Fruit fly (Drosophila melanogaster) whole organism, pupa: ENCODE data around the gene CG12480.

Experiments used
- CG10348 ChIP-seq: fragments of 200-800 bp; sonication (Bioruptor generic); IDR thresholded peaks from 2 replicates; pipeline ENCODE4 v1.3.6; 2022; ENCODE audit warnings: missing biosample characterization, missing genetic modification characterization
- CG12605 ChIP-seq: fragments of 200-800 bp; sonication (Bioruptor generic); IDR thresholded peaks from 2 replicates; pipeline ENCODE4 v1.3.6; 2022; ENCODE audit warnings: missing biosample characterization, missing genetic modification characterization
- CG13204 ChIP-seq: fragments of 200-800 bp; sonication (Bioruptor generic); optimal IDR thresholded peaks from 2 replicates; lab custom pipeline; 2018; ENCODE audit warnings: missing biosample characterization, mild to moderate bottlenecking, missing genetic modification characterization, moderate library complexity
- CG14655 ChIP-seq: fragments of 200-800 bp; sonication (Bioruptor generic); optimal IDR thresholded peaks from 3 replicates; lab custom pipeline; 2017; ENCODE audit warnings: mild to moderate bottlenecking, missing biosample characterization, missing genetic modification reagents, missing genetic modification characterization
- CG15710 ChIP-seq: fragments of 200-800 bp; sonication (Bioruptor generic); optimal IDR thresholded peaks from 2 replicates; lab custom pipeline; 2018; ENCODE audit warnings: missing biosample characterization, mild to moderate bottlenecking, missing genetic modification characterization, moderate library complexity
- CG17806 ChIP-seq: fragments of 200-800 bp; sonication (Bioruptor generic); optimal IDR thresholded peaks from 2 replicates; lab custom pipeline; 2018; ENCODE audit warnings: missing biosample characterization, mild to moderate bottlenecking, missing genetic modification characterization, moderate library complexity
- CG32121 ChIP-seq: fragments of 200-800 bp; sonication (Bioruptor generic); IDR thresholded peaks from 2 replicates; pipeline ENCODE4 v1.3.6; 2022; ENCODE audit warnings: missing biosample characterization, missing genetic modification characterization
- CG34367 ChIP-seq: fragments of 200-800 bp; sonication (Bioruptor generic); optimal IDR thresholded peaks from 2 replicates; lab custom pipeline; 2018; ENCODE audit warnings: missing biosample characterization, mild to moderate bottlenecking, missing genetic modification characterization
- CG4496 ChIP-seq: fragments of 200-800 bp; sonication (Bioruptor generic); IDR thresholded peaks from 3 replicates; pipeline ENCODE4 v1.3.6; 2022; ENCODE audit warnings: missing biosample characterization, missing genetic modification characterization
- CG8159 ChIP-seq: fragments of 200-800 bp; sonication (Bioruptor generic); optimal IDR thresholded peaks from 3 replicates; lab custom pipeline; 2018; ENCODE audit warnings: missing biosample characterization, mild to moderate bottlenecking, missing genetic modification characterization, moderate library complexity
- CG8301 ChIP-seq: fragments of 200-800 bp; sonication (Bioruptor generic); optimal IDR thresholded peaks from 2 replicates; lab custom pipeline; 2018; ENCODE audit warnings: missing biosample characterization, mild to moderate bottlenecking, missing genetic modification characterization
- CG9948 ChIP-seq: fragments of 200-800 bp; sonication (Bioruptor generic); optimal IDR thresholded peaks from 2 replicates; lab custom pipeline; 2018; ENCODE audit warnings: missing biosample characterization, mild to moderate bottlenecking, missing genetic modification characterization, moderate library complexity
- D1 ChIP-seq: fragments of 200-800 bp; sonication (Bioruptor generic); optimal IDR thresholded peaks from 2 replicates; lab custom pipeline; 2018; ENCODE audit warnings: missing biosample characterization, mild to moderate bottlenecking, missing genetic modification characterization, moderate library complexity
- EcR ChIP-seq: fragments of 200-800 bp; sonication (Bioruptor generic); optimal IDR thresholded peaks from 3 replicates; lab custom pipeline; 2019; ENCODE audit warnings: missing biosample characterization, missing genetic modification characterization, mild to moderate bottlenecking, moderate library complexity, missing genetic modification reagents
- Ets98B ChIP-seq: fragments of 200-800 bp; sonication (Bioruptor generic); IDR thresholded peaks from 2 replicates; pipeline ENCODE4 v1.3.6; 2022; ENCODE audit warnings: missing biosample characterization, missing genetic modification characterization
- Pif1A ChIP-seq: fragments of 200-800 bp; sonication (Bioruptor generic); optimal IDR thresholded peaks from 3 replicates; lab custom pipeline; 2016; ENCODE audit warnings: missing biosample characterization, missing genetic modification characterization
- Pif1B ChIP-seq: fragments of 200-800 bp; sonication (Bioruptor generic); optimal IDR thresholded peaks from 3 replicates; lab custom pipeline; 2016; ENCODE audit warnings: missing biosample characterization, missing genetic modification characterization
- Snoo ChIP-seq: fragments of 200-800 bp; sonication (Bioruptor generic); optimal IDR thresholded peaks from 3 replicates; lab custom pipeline; 2017; ENCODE audit warnings: missing biosample characterization, mild to moderate bottlenecking, missing genetic modification characterization, inconsistent platforms
- fd96Ca ChIP-seq: fragments of 200-800 bp; sonication (Bioruptor generic); IDR thresholded peaks from 3 replicates; pipeline ENCODE4 v1.3.6; 2022; ENCODE audit warnings: missing biosample characterization, missing genetic modification characterization
- gl ChIP-seq: fragments of 200-800 bp; sonication (Bioruptor generic); optimal IDR thresholded peaks from 2 replicates; lab custom pipeline; 2018; ENCODE audit warnings: missing biosample characterization, mild to moderate bottlenecking, missing genetic modification characterization
- rn ChIP-seq: fragments of 200-800 bp; sonication (Bioruptor generic); IDR thresholded peaks from 2 replicates; pipeline ENCODE4 v1.3.6; 2022; ENCODE audit warnings: missing biosample characterization, missing genetic modification characterization

The CG12480 gene

dm6 chrX:14209209-14209781, 39.9 kb downstream of the CG12480 start:
- TF ChIP-seq CG14655 (GFP tag; lab: Kevin White, UChicago) (peak; percentile 2), CG10348 (no peak), CG8159 (tag; lab: Kevin White, UChicago) (no peak), Pif1A (GFP tag; lab: Kevin White, UChicago) (no peak)

DNA sequence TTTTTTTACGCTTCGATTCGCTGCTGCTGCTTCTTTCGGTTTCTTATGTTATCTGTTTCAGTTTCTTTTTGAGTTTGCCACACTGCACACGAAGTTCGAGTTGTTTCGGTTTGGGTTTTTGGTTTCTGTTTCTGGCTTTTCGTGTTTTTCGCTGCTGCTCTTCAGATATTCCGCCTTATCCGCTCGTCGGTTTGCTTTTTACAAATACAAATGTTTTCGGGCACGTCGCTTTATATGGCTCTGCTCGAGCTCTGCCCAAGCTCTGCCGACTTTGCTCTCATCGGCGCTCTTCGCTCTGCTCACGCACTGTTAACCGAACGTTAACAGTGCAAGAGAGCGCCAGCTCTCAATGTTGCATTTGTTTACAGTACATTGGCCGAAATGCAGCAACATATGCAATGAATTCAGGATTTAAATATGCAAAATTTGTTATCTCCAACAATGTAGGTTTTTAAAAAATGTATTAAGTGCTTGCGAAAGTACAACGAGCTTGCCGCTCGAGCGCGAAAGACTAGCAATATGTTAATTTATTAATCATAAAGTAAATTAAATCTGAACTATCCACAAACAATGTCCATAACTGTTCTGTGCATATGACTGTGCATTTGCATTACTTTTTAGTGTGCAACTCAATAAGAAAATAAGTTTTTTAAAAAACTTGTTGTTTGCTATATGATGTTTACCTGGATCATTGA, 42.0 kb downstream of the CG12480 start:
- TF ChIP-seq Snoo (tag; lab: Kevin White, UChicago) (no peak), EcR (peak; percentile 32), CG4496 (GFP tag; lab: Robert Waterston, UW) (peak; percentile 30; the same call in 2 of the 3 replicates), CG8301 (tag; lab: Kevin White, UChicago) (peak; percentile 48), CG9948 (tag; lab: Kevin White, UChicago) (peak; percentile 48), CG13204 (no peak), Pif1B (GFP tag; lab: Kevin White, UChicago) (peak; percentile 49), CG12605 (GFP tag; lab: Robert Waterston, UW) (0 out of 2 replicates have a peak, but pooled peaks have one; percentile 32), CG34367 (tag; lab: Kevin White, UChicago) (peak; percentile 36), Ets98B (no peak; the same call in 1 of the 2 replicates), D1 (tag; lab: Kevin White, UChicago) (no peak), CG8159 (tag; lab: Kevin White, UChicago) (peak; percentile 43), CG15710 (tag; lab: Kevin White, UChicago) (peak; percentile 9), CG14655 (GFP tag; lab: Kevin White, UChicago) (peak; percentile 65), CG17806 (tag; lab: Kevin White, UChicago) (no peak), Pif1A (GFP tag; lab: Kevin White, UChicago) (peak; percentile 45), gl (tag; lab: Kevin White, UChicago) (no peak)

DNA sequence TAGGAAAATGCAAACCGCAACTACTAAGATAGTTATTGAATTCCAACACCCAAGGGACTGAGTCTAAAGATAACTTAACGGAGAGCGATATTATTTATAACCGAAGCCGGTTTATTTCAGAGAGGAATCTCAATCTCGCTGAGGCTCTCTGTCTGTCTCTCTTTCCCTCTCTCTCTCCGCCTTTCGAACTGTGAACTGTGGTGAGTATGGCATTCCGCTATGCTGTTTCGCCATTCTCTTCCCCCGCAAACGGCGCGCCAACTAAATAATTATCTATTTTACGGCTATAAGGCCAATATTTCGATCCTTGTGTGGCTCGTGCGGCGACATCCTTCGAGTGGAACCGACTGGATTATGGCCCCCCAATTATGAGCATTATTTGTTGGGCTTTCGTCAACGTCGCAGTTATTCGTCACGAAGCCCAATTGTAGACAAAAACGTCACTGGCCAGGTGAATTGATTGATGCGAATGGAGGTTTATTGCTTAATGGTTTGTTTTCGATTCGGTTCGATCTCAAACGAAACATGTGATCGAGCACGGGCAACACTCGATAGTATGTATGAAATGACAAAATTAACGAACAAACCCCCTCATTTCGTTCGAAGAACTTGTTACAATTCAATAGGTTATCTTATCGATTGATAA, 42.9 kb downstream of the CG12480 start:
- no peak for TF ChIP-seq Pif1A (GFP tag; lab: Kevin White, UChicago)
- peak; percentile 21 for TF ChIP-seq CG13204
- 0 out of 2 replicates have a peak, but pooled peaks have one; percentile 17 for TF ChIP-seq CG12605 (GFP tag; lab: Robert Waterston, UW)
- TF ChIP-seq CG4496 (GFP tag; lab: Robert Waterston, UW), result no peak; the same call in 2 of the 3 replicates
- peak; percentile 54 for TF ChIP-seq EcR
- TF ChIP-seq Ets98B, result peak; percentile 9; the same call in 1 of the 2 replicates

- TF ChIP-seq CG15710 (tag; lab: Kevin White, UChicago), result peak; percentile 17
- no peak for TF ChIP-seq Pif1B (GFP tag; lab: Kevin White, UChicago)
- no peak for TF ChIP-seq D1 (tag; lab: Kevin White, UChicago)
- TF ChIP-seq CG14655 (GFP tag; lab: Kevin White, UChicago), result peak; percentile 60
- TF ChIP-seq CG12605 (GFP tag; lab: Robert Waterston, UW), result 0 out of 2 replicates have a peak, but pooled peaks have one; percentile 30
- no peak for TF ChIP-seq CG10348
- no peak for TF ChIP-seq CG34367 (tag; lab: Kevin White, UChicago)
- TF ChIP-seq Pif1A (GFP tag; lab: Kevin White, UChicago), result peak; percentile 41
- TF ChIP-seq CG9948 (tag; lab: Kevin White, UChicago), result peak; percentile 10
- TF ChIP-seq CG8159 (tag; lab: Kevin White, UChicago), result no peak
- peak; percentile 44 for TF ChIP-seq CG8301 (tag; lab: Kevin White, UChicago)
- TF ChIP-seq CG17806 (tag; lab: Kevin White, UChicago), result peak; percentile 15
- TF ChIP-seq CG4496 (GFP tag; lab: Robert Waterston, UW), result peak; percentile 43; the same call in 1 of the 3 replicates
- no peak for TF ChIP-seq CG13204
- TF ChIP-seq rn, result no peak
- peak; percentile 46 for TF ChIP-seq Ets98B
- no peak for TF ChIP-seq Snoo (tag; lab: Kevin White, UChicago)
- TF ChIP-seq fd96Ca, result peak; percentile 54; the same call in 1 of the 3 replicates
- TF ChIP-seq CG32121 (GFP tag; lab: Robert Waterston, UW), result no peak
- no peak for TF ChIP-seq EcR
- no peak for TF ChIP-seq gl (tag; lab: Kevin White, UChicago)
These were observed 44.2 kb downstream of the CG12480 start for dm6 chrX:14213509-14214154.
